Fruit fly (Drosophila melanogaster) whole organism, embryonic: Measurements from ENCODE around the gene Gcna.

ENCODE experiments used
- Aef1 ChIP-seq: fragments of 200-800 bp; sonication (Bioruptor generic); IDR thresholded peaks from 3 replicates; pipeline ENCODE4 v1.3.6; 2022; ENCODE audit warnings: missing biosample characterization, missing genetic modification characterization
- Atf6 ChIP-seq: fragments of 200-800 bp; sonication (Bioruptor generic); IDR thresholded peaks from 2 replicates; pipeline ENCODE4 v1.3.6; 2022; ENCODE audit warnings: missing biosample characterization, missing genetic modification characterization
- CG10267 ChIP-seq: fragments of 200-800 bp; sonication (Bioruptor generic); optimal IDR thresholded peaks from 2 replicates; lab custom pipeline; 2018; ENCODE audit warnings: missing biosample characterization, mild to moderate bottlenecking, missing genetic modification characterization, moderate library complexity
- CG10565 ChIP-seq: fragments of 200-800 bp; sonication (Bioruptor generic); optimal IDR thresholded peaks from 3 replicates; lab custom pipeline; 2016; ENCODE audit warnings: missing biosample characterization, mild to moderate bottlenecking, missing genetic modification characterization
- CG10959 ChIP-seq: fragments of 200-800 bp; sonication (Bioruptor generic); IDR thresholded peaks from 2 replicates; pipeline ENCODE4 v1.3.6; 2022; ENCODE audit warnings: missing biosample characterization, missing genetic modification characterization
- CG11504 ChIP-seq: fragments of 200-800 bp; sonication (Bioruptor generic); optimal IDR thresholded peaks from 3 replicates; lab custom pipeline; 2019; ENCODE audit warnings: missing biosample characterization, mild to moderate bottlenecking, missing genetic modification characterization, moderate library complexity
- CG12391 ChIP-seq: fragments of 200-800 bp; sonication (Bioruptor generic); optimal IDR thresholded peaks from 3 replicates; lab custom pipeline; 2018; ENCODE audit warnings: missing biosample characterization, mild to moderate bottlenecking, missing genetic modification characterization, moderate library complexity
- CG13296 ChIP-seq: fragments of 200-800 bp; sonication (Bioruptor generic); optimal IDR thresholded peaks from 3 replicates; lab custom pipeline; 2018; ENCODE audit warnings: missing biosample characterization, mild to moderate bottlenecking, missing genetic modification characterization
- CG16815 ChIP-seq: fragments of 200-800 bp; sonication (Bioruptor generic); optimal IDR thresholded peaks from 3 replicates; lab custom pipeline; 2017; ENCODE audit warnings: missing biosample characterization, mild to moderate bottlenecking, missing genetic modification characterization
- CG2889 ChIP-seq: fragments of 200-800 bp; sonication (Bioruptor generic); IDR thresholded peaks from 3 replicates; pipeline ENCODE4 v1.3.6; 2022; ENCODE audit warnings: missing biosample characterization, missing genetic modification characterization
- CG30403 ChIP-seq: fragments of 200-800 bp; sonication (Bioruptor generic); optimal IDR thresholded peaks from 3 replicates; lab custom pipeline; 2016; ENCODE audit warnings: missing biosample characterization, missing genetic modification characterization
- CG3163 ChIP-seq: fragments of 200-800 bp; sonication (Bioruptor generic); optimal IDR thresholded peaks from 3 replicates; lab custom pipeline; 2016; ENCODE audit warnings: missing biosample characterization, missing genetic modification characterization
- CG3838 ChIP-seq: fragments of 200-800 bp; sonication (Bioruptor generic); optimal IDR thresholded peaks from 3 replicates; lab custom pipeline; 2016; ENCODE audit warnings: missing biosample characterization, missing genetic modification characterization
- CG4360 ChIP-seq: fragments of 200-800 bp; sonication (Bioruptor generic); IDR thresholded peaks from 2 replicates; pipeline ENCODE4 v1.3.6; 2022; ENCODE audit warnings: missing biosample characterization, missing genetic modification characterization
- CG4404 ChIP-seq: fragments of 200-800 bp; sonication (Bioruptor generic); IDR thresholded peaks from 2 replicates; pipeline ENCODE4 v1.3.6; 2022; ENCODE audit warnings: missing biosample characterization, missing genetic modification characterization
- CG4617 ChIP-seq: fragments of 200-800 bp; sonication (Bioruptor generic); optimal IDR thresholded peaks from 3 replicates; lab custom pipeline; 2016; ENCODE audit warnings: missing biosample characterization, missing genetic modification characterization, borderline replicate concordance
- CG5245 ChIP-seq: fragments of 200-800 bp; sonication (Bioruptor generic); optimal IDR thresholded peaks from 3 replicates; lab custom pipeline; 2016; ENCODE audit warnings: missing biosample characterization, missing genetic modification characterization
- CG5953 ChIP-seq: fragments of 200-800 bp; sonication (Bioruptor generic); IDR thresholded peaks from 2 replicates; pipeline ENCODE4 v1.3.6; 2022; ENCODE audit warnings: missing biosample characterization, missing genetic modification characterization
- CG6175 ChIP-seq: fragments of 200-800 bp; sonication (Bioruptor generic); IDR thresholded peaks from 3 replicates; pipeline ENCODE4 v1.3.6; 2022; ENCODE audit warnings: missing biosample characterization, missing genetic modification characterization
- CG6272 ChIP-seq: fragments of 200-800 bp; sonication (Bioruptor generic); IDR thresholded peaks from 2 replicates; pipeline ENCODE4 v1.3.6; 2022; ENCODE audit warnings: missing biosample characterization, missing genetic modification characterization
- CG9876 ChIP-seq: fragments of 200-800 bp; sonication (Bioruptor generic); optimal IDR thresholded peaks from 2 replicates; lab custom pipeline; 2016; ENCODE audit warnings: missing biosample characterization, missing genetic modification characterization
- CkIIα-i1 ChIP-seq: fragments of 200-800 bp; sonication (Bioruptor generic); IDR thresholded peaks from 2 replicates; pipeline ENCODE4 v1.3.6; 2022; ENCODE audit warnings: missing biosample characterization, missing genetic modification characterization
- Dad ChIP-seq: fragments of 200-800 bp; sonication (Bioruptor generic); optimal IDR thresholded peaks from 3 replicates; lab custom pipeline; 2016; ENCODE audit warnings: missing biosample characterization, missing genetic modification characterization
- Drgx ChIP-seq: fragments of 200-800 bp; sonication (Bioruptor generic); IDR thresholded peaks from 2 replicates; pipeline ENCODE4 v1.3.6; 2022; ENCODE audit warnings: missing biosample characterization, missing genetic modification characterization
- HLH3B ChIP-seq: fragments of 200-800 bp; sonication (Bioruptor generic); IDR thresholded peaks from 2 replicates; pipeline ENCODE4 v1.3.6; 2022; ENCODE audit warnings: missing biosample characterization, missing genetic modification characterization
- HLH4C ChIP-seq: fragments of 200-800 bp; sonication (Bioruptor generic); IDR thresholded peaks from 3 replicates; pipeline ENCODE4 v1.3.6; 2022; ENCODE audit warnings: missing biosample characterization, missing genetic modification characterization; ENCODE audit not compliant: partially characterized antibody
- Jarid2 ChIP-seq: fragments of 200-800 bp; sonication (Bioruptor generic); optimal IDR thresholded peaks from 3 replicates; lab custom pipeline; 2017; ENCODE audit warnings: mild to moderate bottlenecking, missing biosample characterization, missing genetic modification reagents, missing genetic modification characterization
- Kr ChIP-seq: fragments of 200-800 bp; sonication (Bioruptor generic); optimal IDR thresholded peaks from 2 replicates; lab custom pipeline; 2017; ENCODE audit warnings: missing biosample characterization, mild to moderate bottlenecking, missing genetic modification characterization
- Oaz ChIP-seq: fragments of 200-800 bp; sonication (Bioruptor generic); IDR thresholded peaks from 2 replicates; pipeline ENCODE4 v1.3.6; 2022; ENCODE audit warnings: missing biosample characterization, missing genetic modification characterization
- Xrp1 ChIP-seq: fragments of 200-800 bp; sonication (Bioruptor generic); IDR thresholded peaks from 2 replicates; pipeline ENCODE4 v1.3.6; 2022; ENCODE audit warnings: missing biosample characterization, missing genetic modification characterization
- caup ChIP-seq: fragments of 200-800 bp; sonication (Bioruptor generic); optimal IDR thresholded peaks from 3 replicates; lab custom pipeline; 2017; ENCODE audit warnings: missing biosample characterization, mild to moderate bottlenecking, missing genetic modification characterization, moderate library complexity; ENCODE audit not compliant: severe bottlenecking
- da ChIP-seq: fragments of 200-800 bp; sonication (Bioruptor generic); optimal IDR thresholded peaks from 2 replicates; lab custom pipeline; 2016; ENCODE audit warnings: missing biosample characterization, missing genetic modification characterization
- dati ChIP-seq: fragments of 200-800 bp; sonication (Bioruptor generic); IDR thresholded peaks from 2 replicates; pipeline ENCODE4 v1.3.6; 2022; ENCODE audit warnings: missing biosample characterization, missing genetic modification characterization
- dimm ChIP-seq: fragments of 200-800 bp; sonication (Bioruptor generic); IDR thresholded peaks from 2 replicates; pipeline ENCODE4 v1.3.6; 2022; ENCODE audit warnings: missing biosample characterization, missing genetic modification characterization
- ems ChIP-seq: fragments of 200-800 bp; sonication (Bioruptor generic); optimal IDR thresholded peaks from 3 replicates; lab custom pipeline; 2016; ENCODE audit warnings: missing biosample characterization, missing genetic modification characterization
- fd3F ChIP-seq: fragments of 200-800 bp; sonication (Bioruptor generic); optimal IDR thresholded peaks from 2 replicates; lab custom pipeline; 2018; ENCODE audit warnings: missing biosample characterization, mild to moderate bottlenecking, missing genetic modification characterization, moderate library complexity
- fru ChIP-seq: fragments of >200 bp; optimal IDR thresholded peaks from 2 replicates; lab custom pipeline; 2017
- gcm2 ChIP-seq: fragments of 200-800 bp; sonication (Bioruptor generic); optimal IDR thresholded peaks from 2 replicates; lab custom pipeline; 2016; ENCODE audit warnings: missing biosample characterization, missing genetic modification characterization
- gfzf ChIP-seq: fragments of 200-800 bp; sonication (Bioruptor generic); optimal IDR thresholded peaks from 2 replicates; lab custom pipeline; 2016; ENCODE audit warnings: missing biosample characterization, mild to moderate bottlenecking, missing genetic modification characterization, moderate library complexity
- gt ChIP-seq: fragments of 200-800 bp; sonication (Bioruptor generic); IDR thresholded peaks from 2 replicates; pipeline ENCODE4 v1.3.6; 2022; ENCODE audit warnings: missing biosample characterization, missing genetic modification characterization
- jing ChIP-seq: fragments of 200-800 bp; sonication (Bioruptor generic); optimal IDR thresholded peaks from 2 replicates; lab custom pipeline; 2018; ENCODE audit warnings: missing biosample characterization, mild to moderate bottlenecking, missing genetic modification characterization
- maf-S ChIP-seq: fragments of 200-800 bp; sonication (Bioruptor generic); optimal IDR thresholded peaks from 2 replicates; lab custom pipeline; 2016; ENCODE audit warnings: missing biosample characterization, missing genetic modification characterization
- mld ChIP-seq: fragments of 200-800 bp; sonication (Bioruptor generic); IDR thresholded peaks from 3 replicates; pipeline ENCODE4 v1.3.6; 2022; ENCODE audit warnings: missing biosample characterization, missing genetic modification characterization; ENCODE audit not compliant: partially characterized antibody
- nerfin-2 ChIP-seq: fragments of 200-800 bp; sonication (Bioruptor generic); IDR thresholded peaks from 2 replicates; pipeline ENCODE4 v1.3.6; 2022; ENCODE audit warnings: missing biosample characterization, missing genetic modification characterization; ENCODE audit not compliant: partially characterized antibody
- nom ChIP-seq: fragments of 200-800 bp; sonication (Bioruptor generic); optimal IDR thresholded peaks from 2 replicates; lab custom pipeline; 2017; ENCODE audit warnings: missing biosample characterization, missing genetic modification characterization, mild to moderate bottlenecking, moderate library complexity, missing genetic modification reagents
- org-1 ChIP-seq: fragments of 200-800 bp; sonication (Bioruptor generic); optimal IDR thresholded peaks from 2 replicates; lab custom pipeline; 2017; ENCODE audit warnings: missing biosample characterization, missing genetic modification characterization
- sima ChIP-seq: fragments of 200-800 bp; sonication (Bioruptor generic); optimal IDR thresholded peaks from 2 replicates; lab custom pipeline; 2016; ENCODE audit warnings: missing biosample characterization, missing genetic modification characterization
- sisA ChIP-seq: fragments of 200-800 bp; sonication (Bioruptor generic); IDR thresholded peaks from 2 replicates; pipeline ENCODE4 v1.3.6; 2022; ENCODE audit warnings: missing biosample characterization, missing genetic modification characterization
- slou ChIP-seq: fragments of 200-800 bp; sonication (Bioruptor generic); optimal IDR thresholded peaks from 3 replicates; lab custom pipeline; 2016; ENCODE audit warnings: missing biosample characterization, missing genetic modification characterization
- tio ChIP-seq: fragments of 200-800 bp; sonication (Bioruptor generic); optimal IDR thresholded peaks from 2 replicates; lab custom pipeline; 2017; ENCODE audit warnings: missing biosample characterization, missing genetic modification characterization, inconsistent platforms
- unc-4 ChIP-seq: fragments of 200-800 bp; sonication (Bioruptor generic); IDR thresholded peaks from 2 replicates; pipeline ENCODE4 v1.3.6; 2022; ENCODE audit warnings: missing biosample characterization, missing genetic modification characterization; ENCODE audit not compliant: partially characterized antibody
- wor ChIP-seq: fragments of 200-800 bp; sonication (Bioruptor generic); IDR thresholded peaks from 2 replicates; pipeline ENCODE4 v1.3.6; 2022; ENCODE audit warnings: missing biosample characterization, missing genetic modification characterization
- zfh2 ChIP-seq: fragments of 200-800 bp; sonication (Bioruptor generic); optimal IDR thresholded peaks from 2 replicates; lab custom pipeline; 2016; ENCODE audit warnings: missing biosample characterization, missing genetic modification characterization

The Gcna gene

DNA sequence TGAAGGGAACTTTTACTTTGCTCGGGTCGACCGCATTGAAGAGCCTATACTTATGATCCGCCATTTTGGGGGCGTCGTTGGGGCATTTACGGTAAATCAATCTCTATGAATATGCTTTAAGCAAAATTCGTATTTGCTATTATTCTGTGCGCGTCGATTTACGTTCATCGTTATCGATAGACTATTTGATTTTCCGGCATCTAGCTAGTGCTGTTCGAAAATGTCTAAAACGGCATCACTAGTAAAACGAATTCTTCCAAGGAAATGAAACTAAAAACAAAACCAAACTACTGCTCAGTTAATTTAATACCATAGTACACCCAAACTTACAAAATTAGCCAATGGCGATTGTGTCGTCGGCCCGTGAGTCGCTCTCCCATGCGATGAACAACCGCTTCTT lies at the start of gene Gcna, which contains the start of gene MED18 (continued):
- TF ChIP-seq CG10959 (GFP tag; lab: Robert Waterston, UW), result no peak
- TF ChIP-seq dimm (GFP tag; lab: Robert Waterston, UW), result no peak
- TF ChIP-seq HLH4C, result peak; percentile 31; the same call in 1 of the 3 replicates
- no peak for TF ChIP-seq nom (GFP tag; lab: Kevin White, UChicago)
- no peak for TF ChIP-seq nerfin-2
- TF ChIP-seq CG4360 (GFP tag; lab: Robert Waterston, UW), result no peak
- TF ChIP-seq dati (GFP tag; lab: Robert Waterston, UW), result no peak
- no peak for TF ChIP-seq HLH3B
- TF ChIP-seq Aef1 (GFP tag; lab: Robert Waterston, UW), result no peak
- TF ChIP-seq sisA (GFP tag; lab: Robert Waterston, UW), result no peak
- no peak for TF ChIP-seq CG4404
- no peak for TF ChIP-seq CG12391 (tag; lab: Kevin White, UChicago)
- TF ChIP-seq wor (GFP tag; lab: Robert Waterston, UW), result no peak
- no peak for TF ChIP-seq CG11504 (tag; lab: Kevin White, UChicago)
- no peak for TF ChIP-seq Oaz (GFP tag; lab: Robert Waterston, UW)
- peak; percentile 17 for TF ChIP-seq CG4617 (GFP tag; lab: Kevin White, UChicago)
- TF ChIP-seq fru (lab: Kevin White, UChicago), result no peak
- no peak for TF ChIP-seq CG2889 (GFP tag; lab: Robert Waterston, UW)
- no peak for TF ChIP-seq slou (GFP tag; lab: Kevin White, UChicago)
- no peak for TF ChIP-seq CG3838 (GFP tag; lab: Kevin White, UChicago)
- TF ChIP-seq unc-4 (GFP tag; lab: Robert Waterston, UW), result peak; percentile 50; the same call in 1 of the 2 replicates
- TF ChIP-seq CG6175 (GFP tag; lab: Robert Waterston, UW), result no peak
- TF ChIP-seq gt (GFP tag; lab: Robert Waterston, UW), result no peak
- no peak for TF ChIP-seq CG30403 (GFP tag; lab: Kevin White, UChicago)
- TF ChIP-seq CG9876 (GFP tag; lab: Kevin White, UChicago), result no peak
- no peak for TF ChIP-seq tio (GFP tag; lab: Kevin White, UChicago)
- no peak for TF ChIP-seq caup (GFP tag; lab: Kevin White, UChicago)
- no peak for TF ChIP-seq CG13296 (GFP tag; lab: Kevin White, UChicago)
- no peak for TF ChIP-seq ems (GFP tag; lab: Kevin White, UChicago)
- TF ChIP-seq fd3F (GFP tag; lab: Kevin White, UChicago), result no peak
- no peak for TF ChIP-seq Atf6 (GFP tag; lab: Robert Waterston, UW)
- no peak for TF ChIP-seq CG16815 (GFP tag; lab: Kevin White, UChicago)
- no peak for TF ChIP-seq CkIIα-i1 (GFP tag; lab: Robert Waterston, UW)
- TF ChIP-seq jing, result no peak
- no peak for TF ChIP-seq CG5245 (GFP tag; lab: Kevin White, UChicago)
- TF ChIP-seq Jarid2 (GFP tag; lab: Kevin White, UChicago), result no peak
- no peak for TF ChIP-seq gcm2
- no peak for TF ChIP-seq CG6272 (GFP tag; lab: Robert Waterston, UW)
- TF ChIP-seq org-1 (GFP tag; lab: Kevin White, UChicago), result no peak
- no peak for TF ChIP-seq Xrp1
- TF ChIP-seq maf-S (GFP tag; lab: Kevin White, UChicago), result no peak
- TF ChIP-seq sima (GFP tag; lab: Kevin White, UChicago), result no peak
- no peak for TF ChIP-seq da (GFP tag; lab: Kevin White, UChicago)
- TF ChIP-seq Drgx (GFP tag; lab: Robert Waterston, UW), result no peak
- no peak for TF ChIP-seq Dad (GFP tag; lab: Kevin White, UChicago)
- TF ChIP-seq zfh2 (GFP tag; lab: Kevin White, UChicago), result no peak
- TF ChIP-seq mld (GFP tag; lab: Robert Waterston, UW), result no peak
- no peak for TF ChIP-seq CG3163 (GFP tag; lab: Kevin White, UChicago)
- no peak for TF ChIP-seq Kr
- TF ChIP-seq CG10267 (tag; lab: Kevin White, UChicago), result peak; percentile 24
- no peak for TF ChIP-seq CG5953 (GFP tag; lab: Robert Waterston, UW)
- no peak for TF ChIP-seq CG10565 (GFP tag; lab: Kevin White, UChicago)
- peak; percentile 3 for TF ChIP-seq gfzf (GFP tag; lab: Kevin White, UChicago)
